Worm (Caenorhabditis elegans) whole organism, midembryonic: ENCODE results near the gene F48F5.6.

ENCODE experiments used
- T22C8.4 ChIP-seq: fragments of 200-800 bp; sonication (Bioruptor generic); IDR thresholded peaks from 2 replicates; pipeline ENCODE4 v1.3.6; 2022; ENCODE audit warnings: missing genetic modification characterization, missing compliant biosample characterization
- cog-1 ChIP-seq: sonication (generic microtip); optimal IDR thresholded peaks from 2 replicates; lab custom pipeline; 2016; ENCODE audit warnings: missing genetic modification characterization, missing compliant biosample characterization
- flt-1 ChIP-seq: fragments of 200-800 bp; sonication (Bioruptor generic); IDR thresholded peaks from 2 replicates; pipeline ENCODE4 v1.3.6; 2022; ENCODE audit warnings: missing genetic modification characterization, missing compliant biosample characterization
- klf-2 ChIP-seq: fragments of 200-800 bp; sonication (Bioruptor generic); conservative IDR thresholded peaks from 2 replicates; pipeline ENCODE4 v1.3.6; 2022; ENCODE audit warnings: missing genetic modification reagents, missing genetic modification characterization, missing compliant biosample characterization
- med-1 ChIP-seq: sonication (generic microtip); optimal IDR thresholded peaks from 2 replicates; lab custom pipeline; 2017; ENCODE audit warnings: missing genetic modification characterization, mild to moderate bottlenecking, missing compliant biosample characterization, antibody characterized with exemption, missing genetic modification reagents; ENCODE audit not compliant: insufficient read depth
- ref-1 ChIP-seq: fragments of 200-800 bp; sonication (Bioruptor generic); conservative IDR thresholded peaks from 2 replicates; pipeline ENCODE4 v1.3.6; 2022; ENCODE audit warnings: missing genetic modification reagents, missing genetic modification characterization, missing compliant biosample characterization
- tab-1 ChIP-seq: fragments of 200-800 bp; sonication (Bioruptor generic); IDR thresholded peaks from 2 replicates; pipeline ENCODE4 v1.3.6; 2022; ENCODE audit warnings: missing genetic modification characterization, missing compliant biosample characterization
- ztf-23 ChIP-seq: fragments of 200-800 bp; sonication (Bioruptor generic); IDR thresholded peaks from 2 replicates; pipeline ENCODE4 v1.3.6; 2022; ENCODE audit warnings: missing genetic modification reagents, missing genetic modification characterization, missing compliant biosample characterization
- ztf-29 ChIP-seq: fragments of 200-800 bp; sonication (Bioruptor generic); IDR thresholded peaks from 2 replicates; pipeline ENCODE4 v1.3.6; 2022; ENCODE audit warnings: missing genetic modification reagents, missing genetic modification characterization, missing compliant biosample characterization

The F48F5.6 gene

DNA sequence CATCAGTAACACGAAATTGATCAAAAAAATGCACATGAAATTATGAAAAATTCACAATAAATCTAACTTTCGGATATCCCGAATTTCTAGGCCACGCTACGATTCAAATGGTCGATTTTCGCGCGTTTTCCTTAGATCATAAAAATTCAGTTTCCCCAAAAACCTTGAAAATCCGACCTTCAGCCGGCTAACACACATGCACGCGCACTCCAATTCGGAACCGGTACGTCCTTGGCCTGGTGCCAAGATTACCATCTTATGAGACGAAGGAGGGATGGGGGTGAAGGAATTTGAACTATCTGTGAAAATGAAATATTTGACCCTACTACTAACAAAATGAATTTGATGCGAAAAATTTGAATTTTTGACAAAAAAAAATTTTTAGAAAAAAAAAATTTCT lies 30.2 kb downstream of the F48F5.6 start:
- TF ChIP-seq tab-1 (GFP tag; lab: Robert Waterston, UW) = no peak
- no peak for TF ChIP-seq cog-1
- no peak for TF ChIP-seq ztf-23 (GFP tag; lab: Robert Waterston, UW)
- TF ChIP-seq ref-1 (GFP tag; lab: Robert Waterston, UW) = no peak

DNA sequence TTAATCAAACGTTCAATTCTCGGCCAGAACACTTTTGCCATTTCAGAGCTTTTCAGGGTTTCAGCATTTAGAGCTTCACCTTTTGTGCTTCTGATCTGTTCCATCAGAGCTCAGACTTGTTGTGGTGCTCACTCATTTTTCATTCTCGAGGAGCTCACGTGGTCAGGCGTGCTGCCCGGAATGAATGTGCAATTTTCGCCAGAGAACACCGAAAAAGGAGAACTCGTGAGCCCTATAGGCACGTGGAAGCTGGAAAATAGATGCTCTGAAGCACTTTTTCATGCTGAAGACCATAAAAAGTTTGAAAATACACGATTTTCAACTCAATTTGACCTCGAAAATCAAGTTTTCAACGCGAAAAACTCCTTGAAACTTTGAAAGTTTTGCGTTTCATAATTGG lies 33.3 kb downstream of the F48F5.6 start:
- TF ChIP-seq T22C8.4 (GFP tag; lab: Robert Waterston, UW) (no peak), med-1 (GFP tag; lab: Kevin White, UChicago) (no peak), klf-2 (GFP tag; lab: Robert Waterston, UW) (no peak), ref-1 (GFP tag; lab: Robert Waterston, UW) (no peak), flt-1 (GFP tag; lab: Robert Waterston, UW) (no peak), ztf-29 (GFP tag; lab: Robert Waterston, UW) (no peak), cog-1 (no peak), tab-1 (GFP tag; lab: Robert Waterston, UW) (no peak), ztf-23 (GFP tag; lab: Robert Waterston, UW) (no peak)

DNA sequence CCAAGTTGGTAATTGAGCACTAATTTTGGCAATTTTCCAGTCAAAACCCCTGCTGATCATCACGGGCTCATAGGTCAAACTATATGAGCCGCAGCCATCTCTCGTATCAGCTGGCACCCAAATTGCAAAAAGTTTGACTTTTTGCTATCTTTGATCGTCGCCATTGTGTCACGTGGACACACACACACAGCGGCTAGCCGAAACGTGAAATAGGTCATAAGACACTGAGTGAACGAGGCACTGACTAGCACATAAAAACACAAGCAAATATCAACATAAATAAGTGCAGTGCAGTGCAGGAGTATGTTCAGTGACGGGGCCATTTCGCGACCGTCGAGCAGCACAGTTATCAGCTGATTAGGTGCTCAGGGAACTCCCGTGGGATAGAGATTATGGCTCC lies 34.2 kb downstream of the F48F5.6 start:
- TF ChIP-seq cog-1 (no peak), ztf-29 (GFP tag; lab: Robert Waterston, UW) (no peak), med-1 (GFP tag; lab: Kevin White, UChicago) (no peak), ztf-23 (GFP tag; lab: Robert Waterston, UW) (no peak)

DNA sequence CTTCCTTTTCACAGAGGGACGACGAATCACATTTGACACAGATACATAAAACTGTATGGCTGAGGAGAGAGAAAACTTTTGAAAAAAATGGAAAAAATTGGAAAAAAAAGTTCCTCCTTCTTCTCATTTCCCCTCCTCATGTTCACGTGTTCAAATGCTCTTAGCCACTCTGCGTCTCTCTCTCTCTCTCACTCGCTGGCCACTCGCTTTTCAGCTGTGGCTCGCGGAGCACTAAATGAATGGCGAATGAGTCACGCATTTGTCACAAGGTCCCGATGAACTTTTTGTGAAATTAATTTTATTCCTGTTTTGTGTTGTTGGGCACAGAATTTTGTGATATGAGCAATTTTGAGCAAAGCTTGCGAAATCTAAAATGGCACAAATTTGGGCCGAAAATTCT lies 35.2 kb downstream of the F48F5.6 start:
- TF ChIP-seq flt-1 (GFP tag; lab: Robert Waterston, UW) (no peak), ztf-29 (GFP tag; lab: Robert Waterston, UW) (no peak)

DNA sequence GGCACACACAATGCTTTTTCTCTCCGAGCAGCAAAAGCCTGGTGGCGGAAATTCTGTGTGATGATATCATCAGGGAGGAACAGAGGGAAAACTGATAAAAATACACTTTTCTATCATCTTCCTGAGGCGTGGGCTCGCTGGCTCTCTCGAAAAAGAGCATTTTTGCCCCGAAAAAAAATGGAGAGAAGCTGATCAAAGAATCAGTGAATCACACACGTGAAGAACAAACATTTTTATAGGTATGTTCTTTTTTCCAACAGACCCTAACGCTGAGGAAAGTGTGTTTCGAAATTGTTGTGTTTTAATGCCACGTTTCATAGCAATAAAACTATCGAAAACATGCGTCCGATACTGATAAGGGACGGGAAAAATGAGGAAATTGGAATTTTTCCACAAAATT lies 36.2 kb downstream of the F48F5.6 start:
- TF ChIP-seq ref-1 (GFP tag; lab: Robert Waterston, UW) = no peak
- no peak for TF ChIP-seq T22C8.4 (GFP tag; lab: Robert Waterston, UW)

DNA sequence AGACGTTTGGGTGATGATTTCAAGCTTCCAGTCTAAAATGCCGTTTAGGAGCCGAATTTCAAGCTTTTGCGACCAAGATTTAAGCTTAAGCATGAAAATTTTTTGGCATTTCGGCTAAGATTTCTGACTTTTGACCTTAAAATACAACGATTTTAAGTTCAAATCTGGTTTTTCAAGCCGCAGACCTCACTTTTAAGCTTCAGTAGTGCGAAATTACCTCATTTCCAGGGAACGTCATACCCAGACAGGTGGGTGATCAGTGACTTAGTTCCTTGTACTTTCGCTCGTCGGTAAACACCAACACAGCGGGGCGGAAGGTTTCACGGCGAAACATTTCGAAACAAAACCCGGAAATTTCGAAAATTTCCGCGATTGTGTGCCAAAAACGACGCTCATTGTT lies 36.6 kb downstream of the F48F5.6 start:
- TF ChIP-seq flt-1 (GFP tag; lab: Robert Waterston, UW) = no peak
- no peak for TF ChIP-seq tab-1 (GFP tag; lab: Robert Waterston, UW)
- TF ChIP-seq klf-2 (GFP tag; lab: Robert Waterston, UW) = no peak
- no peak for TF ChIP-seq cog-1
- TF ChIP-seq ref-1 (GFP tag; lab: Robert Waterston, UW) = no peak
- no peak for TF ChIP-seq ztf-29 (GFP tag; lab: Robert Waterston, UW)
- no peak for TF ChIP-seq T22C8.4 (GFP tag; lab: Robert Waterston, UW)
- TF ChIP-seq med-1 (GFP tag; lab: Kevin White, UChicago) = no peak
- TF ChIP-seq ztf-23 (GFP tag; lab: Robert Waterston, UW) = no peak

DNA sequence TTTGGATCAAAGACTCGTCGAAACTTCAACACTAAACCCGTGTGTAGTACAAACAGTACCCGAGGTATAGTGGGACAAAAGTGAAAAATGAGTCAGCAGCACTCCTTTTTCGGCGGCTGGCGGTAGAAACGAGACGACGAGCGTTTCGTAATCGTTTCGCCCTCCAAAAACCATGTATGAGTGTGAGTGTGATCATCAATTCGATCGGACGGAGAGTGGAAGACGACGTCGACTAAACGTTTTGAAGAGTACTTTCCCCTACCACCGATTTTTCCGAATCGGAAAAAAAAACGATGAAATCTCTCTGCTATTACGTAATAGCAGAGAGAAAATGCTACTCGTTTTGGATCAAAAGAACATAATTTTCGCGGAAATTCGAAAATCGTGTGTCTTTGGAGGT lies 37.6 kb downstream of the F48F5.6 start:
- TF ChIP-seq klf-2 (GFP tag; lab: Robert Waterston, UW) (no peak), med-1 (GFP tag; lab: Kevin White, UChicago) (no peak), ztf-23 (GFP tag; lab: Robert Waterston, UW) (no peak)

DNA sequence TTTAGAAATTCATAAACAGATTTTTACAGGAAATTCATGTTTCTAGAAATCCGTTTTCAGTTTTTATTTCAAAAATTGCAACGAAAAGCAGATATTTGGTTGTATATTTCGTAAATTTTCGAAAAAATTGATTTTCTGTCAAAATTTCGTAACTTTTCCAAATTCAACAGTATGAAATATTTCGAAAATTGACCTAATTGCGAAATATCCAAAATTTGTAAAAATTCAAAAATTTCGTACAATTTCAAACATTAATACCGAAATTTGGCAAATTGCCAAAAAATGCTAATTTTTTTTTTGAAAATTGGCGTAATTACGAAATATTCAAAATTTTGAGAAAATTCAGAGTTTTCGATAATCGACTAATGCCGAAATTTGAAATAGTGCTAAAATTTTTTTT lies 39.0 kb downstream of the F48F5.6 start:
- no peak for TF ChIP-seq med-1 (GFP tag; lab: Kevin White, UChicago)
- TF ChIP-seq tab-1 (GFP tag; lab: Robert Waterston, UW) = no peak

DNA sequence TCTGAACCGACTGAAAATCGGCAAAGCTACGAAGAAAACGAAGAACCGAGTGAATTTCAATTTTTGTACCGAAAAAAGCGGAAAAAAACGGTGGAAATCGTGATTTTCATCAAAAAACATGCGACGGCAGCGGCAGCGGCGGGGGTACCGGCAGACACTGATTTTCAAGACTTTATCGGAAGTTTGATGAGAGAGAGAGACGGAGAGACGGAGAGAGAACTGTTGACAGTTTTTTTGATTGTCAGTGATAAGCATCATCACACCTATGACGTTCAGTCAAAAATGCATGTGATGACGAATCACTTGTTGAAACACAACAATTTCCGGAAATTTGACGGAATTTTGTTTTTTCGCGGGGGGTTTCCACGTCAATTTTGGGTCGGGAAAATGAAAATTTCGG lies 39.6 kb downstream of the F48F5.6 start:
- no peak for TF ChIP-seq flt-1 (GFP tag; lab: Robert Waterston, UW)
- TF ChIP-seq tab-1 (GFP tag; lab: Robert Waterston, UW) = no peak
- no peak for TF ChIP-seq T22C8.4 (GFP tag; lab: Robert Waterston, UW)
- no peak for TF ChIP-seq med-1 (GFP tag; lab: Kevin White, UChicago)
- TF ChIP-seq cog-1 = no peak
- TF ChIP-seq ref-1 (GFP tag; lab: Robert Waterston, UW) = no peak
- no peak for TF ChIP-seq klf-2 (GFP tag; lab: Robert Waterston, UW)
- TF ChIP-seq ztf-29 (GFP tag; lab: Robert Waterston, UW) = no peak
- TF ChIP-seq ztf-23 (GFP tag; lab: Robert Waterston, UW) = no peak

DNA sequence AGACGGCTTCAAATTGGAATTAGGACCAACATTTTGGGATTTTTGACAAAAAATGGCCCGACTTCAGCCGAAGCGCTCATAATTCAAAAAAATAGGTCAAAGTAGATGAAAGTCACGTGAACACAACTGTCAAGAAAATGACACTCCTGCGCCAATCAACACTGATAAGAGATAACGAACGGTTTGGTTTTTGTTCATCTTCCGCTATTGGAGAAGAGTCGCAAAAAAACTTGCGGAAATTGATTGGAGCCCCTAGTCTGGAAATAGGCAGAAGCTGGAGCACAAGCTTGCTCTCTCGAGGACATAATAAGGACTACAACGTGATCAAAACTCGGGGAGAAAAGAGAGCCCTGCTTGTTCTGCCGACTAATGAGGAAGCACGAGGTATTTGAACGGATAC lies 40.8 kb downstream of the F48F5.6 start:
- TF ChIP-seq T22C8.4 (GFP tag; lab: Robert Waterston, UW) (no peak), ztf-23 (GFP tag; lab: Robert Waterston, UW) (no peak), cog-1 (no peak), tab-1 (GFP tag; lab: Robert Waterston, UW) (no peak), ref-1 (GFP tag; lab: Robert Waterston, UW) (no peak)

DNA sequence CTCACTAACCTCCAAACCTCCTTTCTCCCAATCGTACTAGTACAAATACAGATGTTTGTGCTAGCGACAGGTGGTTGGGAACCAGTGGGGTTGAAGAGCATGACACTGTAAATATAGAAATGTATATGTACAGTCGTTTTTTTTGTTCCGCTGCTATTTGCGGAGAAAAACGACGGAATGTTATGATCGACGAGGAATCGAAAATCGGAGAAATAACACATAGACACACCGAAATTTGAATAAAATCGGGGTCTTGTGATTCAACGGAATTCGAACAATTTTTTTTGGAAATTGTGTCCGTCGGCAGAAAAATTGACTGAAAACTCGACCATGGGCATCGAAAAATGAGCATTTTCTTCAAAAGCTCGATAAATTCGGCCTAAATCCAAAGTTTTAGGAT lies 41.3 kb downstream of the F48F5.6 start, which contains the start of gene F53H2.3:
TSS of gene F53H2.3 (minus strand) at position 101 of the 400 bp plus-strand sequence.
- TF ChIP-seq flt-1 (GFP tag; lab: Robert Waterston, UW) = no peak
- no peak for TF ChIP-seq klf-2 (GFP tag; lab: Robert Waterston, UW)
- no peak for TF ChIP-seq tab-1 (GFP tag; lab: Robert Waterston, UW)
